Worm (Caenorhabditis elegans) whole organism, young adult: ENCODE measurements around the gene cyp-34A9.

Experiments used
- Y53F4B.3 ChIP-seq: fragments of 200-800 bp; sonication (Bioruptor generic); IDR thresholded peaks from 2 replicates; pipeline ENCODE4 v1.3.6; 2022; ENCODE audit warnings: missing genetic modification reagents, missing genetic modification characterization, missing compliant biosample characterization
- ama-1 ChIP-seq, 3 experiments: fragments of 150-350 bp in 1 of 3; sonication (generic microtip) in 2 of 3; optimal IDR thresholded peaks; 2 replicates each; lab custom pipeline; 2014 to 2018; ENCODE audit warnings: missing biosample characterization in 2 of 3, missing genetic modification characterization in 2 of 3, missing genetic modification reagents in 2 of 3
- atf-7 ChIP-seq: sonication (generic microtip); optimal IDR thresholded peaks from 2 replicates; lab custom pipeline; 2017; ENCODE audit warnings: mild to moderate bottlenecking, missing genetic modification characterization, missing compliant biosample characterization
- snpc-4 ChIP-seq, 5 experiments: fragments of 150-350 bp in 1 of 5; sonication (generic microtip) in 4 of 5; optimal IDR thresholded peaks; 2 replicates each; lab custom pipeline; 2014 to 2018; ENCODE audit warnings: missing genetic modification characterization in 5 of 5, missing biosample characterization in 3 of 5, antibody characterized with exemption in 2 of 5, mild to moderate bottlenecking in 2 of 5, missing compliant biosample characterization in 2 of 5, missing genotype in 2 of 5, moderate library complexity in 2 of 5, missing genetic modification reagents in 1 of 5

ce11 chrV:3935892-3936478 is 34.4 kb downstream of the cyp-34A9 start, which contains the start of gene cyp-35A5:
- TF ChIP-seq atf-7 (tag; lab: Kevin White, UChicago): no peak
- no peak for TF ChIP-seq snpc-4 (GFP tag; optimal IDR thresholded peaks at IDR 0.05; lab: Kevin White, UChicago)
- no peak for TF ChIP-seq snpc-4 (tag; optimal IDR thresholded peaks at IDR 0.05; lab: Kevin White, UChicago)
- no peak for TF ChIP-seq ama-1 (optimal IDR thresholded peaks at IDR 0.05; lab: Kevin White, UChicago)
- TF ChIP-seq ama-1 (GFP tag; optimal IDR thresholded peaks at IDR 0.05; lab: Kevin White, UChicago): no peak
- TF ChIP-seq Y53F4B.3 (GFP tag; lab: Robert Waterston, UW): no peak
